Worm (Caenorhabditis elegans) whole organism, L3 larva: Measurements from ENCODE around the gene Y49F6B.14.

Experiments used
- egl-27 ChIP-seq: sonication (generic microtip); optimal IDR thresholded peaks from 4 replicates; lab custom pipeline; 2017; ENCODE audit warnings: missing biosample characterization, missing genetic modification reagents, missing genetic modification characterization
- fos-1 ChIP-seq: fragments of 150-350 bp; optimal IDR thresholded peaks from 2 replicates; lab custom pipeline; 2014; ENCODE audit warnings: missing biosample characterization, missing genetic modification characterization

DNA sequence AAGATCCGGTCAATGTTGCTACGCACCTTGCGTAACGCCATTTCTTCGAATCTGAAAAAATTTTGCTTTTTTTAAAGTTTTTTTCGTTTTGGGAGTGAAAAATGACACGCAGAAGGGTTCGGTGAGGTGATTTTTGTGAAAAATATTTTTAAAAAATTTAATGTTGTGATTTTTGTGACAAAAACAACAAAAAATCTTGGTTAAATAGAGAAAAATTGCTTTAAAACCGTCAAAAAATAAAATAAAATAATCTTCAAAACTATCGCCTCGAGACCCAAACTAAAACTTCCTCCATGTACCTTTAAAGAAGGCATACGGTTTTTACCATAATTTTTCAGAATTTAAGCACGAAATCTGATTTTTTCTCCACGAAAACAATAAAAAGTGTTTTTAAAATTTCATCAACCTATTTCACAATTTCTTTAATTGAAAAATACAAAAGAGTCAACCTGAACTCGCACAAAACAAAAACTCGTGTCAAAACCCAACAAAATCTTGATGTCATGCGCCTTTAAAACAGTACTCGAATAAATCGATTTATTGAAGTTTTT, 31.2 kb upstream of the Y49F6B.14 start, which contains the start of gene apd-3:
- TF ChIP-seq egl-27 (tag; lab: Kevin White, UChicago) (no peak), fos-1 (tag; lab: Kevin White, UChicago) (no peak)
